Worm (Caenorhabditis elegans) whole organism, early embryonic: Measurements from ENCODE around the gene T25B2.4.

ENCODE experiments used
- B0310.2 ChIP-seq: sonication (generic microtip); optimal IDR thresholded peaks from 2 replicates; lab custom pipeline; 2016; ENCODE audit warnings: mild to moderate bottlenecking, missing genetic modification characterization, missing compliant biosample characterization
- F13C5.2 ChIP-seq: sonication (generic microtip); optimal IDR thresholded peaks from 2 replicates; lab custom pipeline; 2017; ENCODE audit warnings: mild to moderate bottlenecking, missing genetic modification characterization, inconsistent platforms, missing compliant biosample characterization
- aly-1 ChIP-seq: sonication (generic microtip); optimal IDR thresholded peaks from 2 replicates; lab custom pipeline; 2016; ENCODE audit warnings: missing genetic modification characterization, missing compliant biosample characterization
- ama-1 ChIP-seq: fragments of 150-350 bp; optimal IDR thresholded peaks from 2 replicates; lab custom pipeline; 2014
- ceh-13 ChIP-seq: fragments of 200-800 bp; sonication (Bioruptor generic); optimal IDR thresholded peaks from 2 replicates; lab custom pipeline; 2018; ENCODE audit warnings: mild to moderate bottlenecking, missing genetic modification characterization, missing compliant biosample characterization
- ceh-36 ChIP-seq: sonication (generic microtip); optimal IDR thresholded peaks from 2 replicates; lab custom pipeline; 2016; ENCODE audit warnings: missing genetic modification characterization, inconsistent platforms, missing compliant biosample characterization
- ets-7 ChIP-seq: sonication (generic microtip); optimal IDR thresholded peaks from 2 replicates; lab custom pipeline; 2016; ENCODE audit warnings: missing genotype, missing genetic modification characterization, missing compliant biosample characterization
- flt-1 ChIP-seq: fragments of 200-800 bp; sonication (Bioruptor generic); IDR thresholded peaks from 2 replicates; pipeline ENCODE4 v1.3.6; 2022; ENCODE audit warnings: missing genetic modification characterization, missing compliant biosample characterization
- hmbx-1 ChIP-seq: sonication (generic microtip); optimal IDR thresholded peaks from 2 replicates; lab custom pipeline; 2016; ENCODE audit warnings: mild to moderate bottlenecking, missing genetic modification characterization, missing compliant biosample characterization
- hmg-4 ChIP-seq: fragments of 200-800 bp; sonication (Bioruptor generic); optimal IDR thresholded peaks from 2 replicates; lab custom pipeline; 2018; ENCODE audit warnings: mild to moderate bottlenecking, missing genetic modification characterization, missing compliant biosample characterization
- hnd-1 ChIP-seq: sonication (generic microtip); optimal IDR thresholded peaks from 2 replicates; lab custom pipeline; 2016; ENCODE audit warnings: missing genetic modification characterization, missing compliant biosample characterization
- pes-1 ChIP-seq: fragments of 200-800 bp; sonication (Bioruptor generic); IDR thresholded peaks from 2 replicates; pipeline ENCODE4 v1.3.6; 2022; ENCODE audit warnings: missing genetic modification reagents, missing genetic modification characterization, missing compliant biosample characterization
- scrt-1 ChIP-seq: fragments of 200-800 bp; sonication (Bioruptor generic); IDR thresholded peaks from 2 replicates; pipeline ENCODE4 v1.3.6; 2022; ENCODE audit warnings: missing genetic modification characterization, missing compliant biosample characterization
- sea-1 ChIP-seq: fragments of 200-800 bp; sonication (Bioruptor generic); conservative IDR thresholded peaks from 2 replicates; pipeline ENCODE4 v1.3.6; 2022; ENCODE audit warnings: missing genetic modification characterization, missing compliant biosample characterization
- tbx-11 ChIP-seq: fragments of 200-800 bp; sonication (Bioruptor generic); IDR thresholded peaks from 2 replicates; pipeline ENCODE4 v1.3.6; 2022; ENCODE audit warnings: missing genetic modification characterization, missing compliant biosample characterization
- tbx-37 ChIP-seq: fragments of 200-800 bp; sonication (Bioruptor generic); conservative IDR thresholded peaks from 2 replicates; pipeline ENCODE4 v1.3.6; 2022; ENCODE audit warnings: missing genetic modification reagents, missing genetic modification characterization, missing compliant biosample characterization
- tra-4 ChIP-seq: sonication (generic microtip); optimal IDR thresholded peaks from 2 replicates; lab custom pipeline; 2017; ENCODE audit warnings: missing genetic modification characterization, missing compliant biosample characterization

T25B2.4 gene

ce11 chrX:6177944-6178566, at the start of gene T25B2.4, which contains the start of gene T13C5.3:
T25B2.4 (plus strand) TSS chrX:6178244.
T13C5.3 (plus strand) TSS chrX:6178516.
- TF ChIP-seq ceh-13 (GFP tag; lab: Kevin White, UChicago), result no peak
- TF ChIP-seq ama-1 (lab: Kevin White, UChicago), result no peak
- TF ChIP-seq pes-1, result no peak
- TF ChIP-seq F13C5.2 (tag; lab: Kevin White, UChicago), result no peak
- no peak for TF ChIP-seq tra-4 (tag; lab: Kevin White, UChicago)
- no peak for TF ChIP-seq hmg-4 (GFP tag; lab: Kevin White, UChicago)
- TF ChIP-seq B0310.2 (tag; lab: Kevin White, UChicago), result no peak
- no peak for TF ChIP-seq hmbx-1 (tag; lab: Kevin White, UChicago)
- no peak for TF ChIP-seq scrt-1
- no peak for TF ChIP-seq hnd-1
- TF ChIP-seq sea-1 (GFP tag; lab: Robert Waterston, UW), result no peak
- no peak for TF ChIP-seq tbx-11 (GFP tag; lab: Robert Waterston, UW)
- no peak for TF ChIP-seq aly-1

- TF ChIP-seq hmbx-1 (tag; lab: Kevin White, UChicago) (no peak), sea-1 (GFP tag; lab: Robert Waterston, UW) (no peak), tbx-11 (GFP tag; lab: Robert Waterston, UW) (no peak), aly-1 (no peak), B0310.2 (tag; lab: Kevin White, UChicago) (no peak), F13C5.2 (tag; lab: Kevin White, UChicago) (no peak), tbx-37 (no peak), hmg-4 (GFP tag; lab: Kevin White, UChicago) (no peak), ceh-13 (GFP tag; lab: Kevin White, UChicago) (no peak), ama-1 (lab: Kevin White, UChicago) (no peak), ceh-36 (no peak), tra-4 (tag; lab: Kevin White, UChicago) (no peak), scrt-1 (no peak), hnd-1 (no peak), ets-7 (no peak), pes-1 (no peak), flt-1 (GFP tag; lab: Robert Waterston, UW) (no peak)
Measured at ce11 chrX:6128773-6129172, 49.3 kb upstream of the T25B2.4 start.

- TF ChIP-seq scrt-1 (no peak), aly-1 (no peak)
Measured at ce11 chrX:6129277-6129676, 48.8 kb upstream of the T25B2.4 start.

ce11 chrX:6134423-6134822, 43.6 kb upstream of the T25B2.4 start:
- no peak for TF ChIP-seq tra-4 (tag; lab: Kevin White, UChicago)
- no peak for TF ChIP-seq aly-1
- peak; percentile 37 for TF ChIP-seq F13C5.2 (tag; lab: Kevin White, UChicago)
- TF ChIP-seq ets-7, result no peak
- TF ChIP-seq hmg-4 (GFP tag; lab: Kevin White, UChicago), result peak; percentile 35

DNA sequence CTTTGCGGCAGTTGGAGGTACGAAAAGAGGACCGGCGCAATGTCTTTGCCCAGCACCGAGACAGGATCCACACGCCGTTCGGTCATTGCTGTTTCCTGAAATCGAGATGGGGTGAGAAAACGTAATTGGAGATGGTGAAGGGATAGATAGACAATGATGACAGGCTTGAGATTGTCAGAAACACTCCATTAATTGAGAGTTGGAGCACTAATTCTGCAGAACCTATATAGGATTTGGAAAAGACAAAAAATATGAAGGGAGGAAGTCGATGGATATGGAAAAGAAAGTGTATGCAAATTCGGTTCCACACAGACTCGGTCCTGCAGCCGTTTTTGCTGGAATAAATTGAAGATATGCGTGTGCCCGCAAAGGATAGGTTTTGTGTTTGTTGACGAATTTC, 39.8 kb upstream of the T25B2.4 start, which contains the start of gene Y72A10A.1:
Y72A10A.1 (minus strand) TSS at position 101 of the 400 bp plus-strand sequence.
- no peak for TF ChIP-seq ets-7

DNA sequence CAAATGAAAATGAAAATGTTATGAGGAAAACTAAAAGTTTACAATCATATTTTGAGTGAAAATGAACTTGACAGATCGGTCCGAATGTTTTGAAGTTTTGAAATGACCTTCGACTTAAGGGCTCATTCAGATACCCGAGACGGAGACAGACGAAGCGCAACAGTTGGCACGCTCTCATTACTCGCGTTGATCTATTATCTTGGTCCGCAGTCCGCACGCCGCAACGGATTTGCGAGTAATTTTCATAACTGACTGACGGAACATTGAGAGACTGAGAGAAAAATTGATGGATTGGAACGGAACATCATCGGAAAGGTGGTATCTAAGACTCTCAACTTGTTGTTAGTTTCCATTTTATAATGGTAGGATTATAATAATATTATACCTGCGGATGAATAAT, 32.1 kb upstream of the T25B2.4 start:
- TF ChIP-seq flt-1 (GFP tag; lab: Robert Waterston, UW) (no peak), ceh-36 (no peak), hmbx-1 (tag; lab: Kevin White, UChicago) (no peak), hnd-1 (no peak), B0310.2 (tag; lab: Kevin White, UChicago) (no peak), ama-1 (lab: Kevin White, UChicago) (no peak), scrt-1 (no peak), F13C5.2 (tag; lab: Kevin White, UChicago) (no peak)

DNA sequence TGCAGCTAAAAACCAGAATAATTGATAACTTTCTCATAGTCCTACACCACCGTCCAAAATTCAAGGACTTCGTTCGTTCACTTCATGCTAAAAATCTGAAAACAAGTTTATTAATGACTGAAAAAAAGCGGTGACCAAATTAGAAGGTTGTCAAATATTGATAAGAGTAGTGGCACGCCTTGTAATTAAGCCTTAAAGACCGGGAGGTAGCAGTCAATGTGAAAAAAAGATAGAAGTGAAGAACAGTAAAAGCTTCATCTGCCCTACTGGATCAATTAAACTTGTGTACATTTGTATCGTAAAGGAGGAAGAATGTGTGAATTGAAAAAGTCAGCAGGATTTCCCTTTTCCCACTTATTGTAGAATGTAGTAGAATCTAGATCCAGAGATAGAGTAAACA, 27.6 kb upstream of the T25B2.4 start, which contains the start of gene tag-275:
tag-275 (minus strand) TSS at position 101 of the 400 bp plus-strand sequence.
- TF ChIP-seq ama-1 (lab: Kevin White, UChicago) (no peak), hnd-1 (no peak)

DNA sequence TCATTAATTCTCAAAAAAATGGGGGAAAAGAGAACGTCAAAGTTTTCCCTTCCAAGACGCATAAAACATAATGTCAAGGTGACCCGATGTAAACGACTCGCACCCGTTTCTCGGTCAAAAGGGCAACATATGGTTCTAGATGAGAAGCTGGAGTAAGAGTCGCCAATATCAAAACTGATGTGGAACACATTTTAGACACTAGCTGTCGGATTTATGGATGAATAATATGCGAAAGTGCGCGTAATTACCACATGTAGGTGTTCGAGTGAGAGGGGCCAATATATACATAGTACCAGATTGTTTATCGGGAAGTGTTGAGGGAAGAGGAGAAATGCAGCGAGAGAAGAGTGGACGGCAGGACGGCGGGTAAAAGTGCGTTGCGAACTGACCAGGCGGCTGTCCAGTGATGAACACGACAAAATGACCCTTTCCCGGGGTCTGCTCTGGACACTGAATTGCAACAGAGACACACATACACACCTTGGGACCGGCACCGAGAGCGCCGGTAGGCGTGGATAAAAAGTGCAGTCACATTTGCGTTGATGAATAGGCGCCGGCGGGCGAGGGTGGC, 27.0 kb upstream of the T25B2.4 start:
- TF ChIP-seq hmg-4 (GFP tag; lab: Kevin White, UChicago), result peak; percentile 43
- TF ChIP-seq scrt-1, result 0 out of 2 replicates have a peak, but pooled peaks have one; percentile 47
- peak; percentile 40 for TF ChIP-seq F13C5.2 (tag; lab: Kevin White, UChicago)
- no peak for TF ChIP-seq flt-1 (GFP tag; lab: Robert Waterston, UW)
- TF ChIP-seq hmbx-1 (tag; lab: Kevin White, UChicago), result no peak
- 0 out of 2 replicates have a peak, but pooled peaks have one; percentile 28 for TF ChIP-seq sea-1 (GFP tag; lab: Robert Waterston, UW)
- TF ChIP-seq aly-1, result no peak

DNA sequence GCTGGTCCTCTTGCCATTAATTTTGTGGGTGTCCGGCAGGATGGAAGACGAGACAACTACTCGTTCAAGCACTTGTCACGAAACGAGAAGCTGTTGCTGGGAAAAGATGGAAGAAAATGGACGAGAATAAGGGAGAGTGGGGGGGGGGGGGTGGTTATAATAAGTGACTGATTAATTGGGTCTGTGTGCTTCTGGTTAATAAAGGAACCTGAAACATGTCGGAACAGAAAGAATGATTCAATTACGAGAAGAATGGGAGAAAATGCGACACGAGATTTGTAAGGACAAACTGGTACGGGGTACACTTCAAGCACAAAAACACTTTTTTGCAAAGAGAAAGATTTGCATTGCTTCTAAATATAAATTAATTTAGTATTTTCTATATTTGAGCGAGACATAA, 22.6 kb upstream of the T25B2.4 start:
- TF ChIP-seq flt-1 (GFP tag; lab: Robert Waterston, UW), result no peak
- TF ChIP-seq F13C5.2 (tag; lab: Kevin White, UChicago), result no peak
- TF ChIP-seq tbx-11 (GFP tag; lab: Robert Waterston, UW), result no peak
- no peak for TF ChIP-seq ets-7
- TF ChIP-seq pes-1, result no peak
- TF ChIP-seq hnd-1, result no peak
- no peak for TF ChIP-seq hmbx-1 (tag; lab: Kevin White, UChicago)
- TF ChIP-seq ceh-36, result no peak
- no peak for TF ChIP-seq ceh-13 (GFP tag; lab: Kevin White, UChicago)
- TF ChIP-seq ama-1 (lab: Kevin White, UChicago), result no peak
- no peak for TF ChIP-seq sea-1 (GFP tag; lab: Robert Waterston, UW)
- no peak for TF ChIP-seq aly-1
- TF ChIP-seq scrt-1, result no peak
